Worm (Caenorhabditis elegans) whole organism, L3 larva: ENCODE results near the gene T28F12.1.

Source experiments
- R02D3.7 ChIP-seq: fragments of 150-350 bp; optimal IDR thresholded peaks from 2 replicates; lab custom pipeline; 2014; ENCODE audit warnings: missing biosample characterization, missing genetic modification characterization
- aly-2 ChIP-seq: fragments of 150-350 bp; optimal IDR thresholded peaks from 2 replicates; lab custom pipeline; 2014; ENCODE audit warnings: missing biosample characterization, missing genetic modification characterization
- ama-1 ChIP-seq: fragments of 150-350 bp; optimal IDR thresholded peaks from 2 replicates; lab custom pipeline; 2018
- ceh-16 ChIP-seq: sonication (generic microtip); optimal IDR thresholded peaks from 2 replicates; lab custom pipeline; 2017; ENCODE audit warnings: missing biosample characterization, missing genetic modification characterization
- ceh-28 ChIP-seq: fragments of 150-350 bp; optimal IDR thresholded peaks from 2 replicates; lab custom pipeline; 2014; ENCODE audit warnings: missing biosample characterization, missing genetic modification reagents, missing genetic modification characterization
- ceh-82 ChIP-seq: fragments of 150-350 bp; optimal IDR thresholded peaks from 2 replicates; lab custom pipeline; 2014; ENCODE audit warnings: missing biosample characterization, missing genetic modification characterization
- ceh-9 ChIP-seq: sonication (generic microtip); optimal IDR thresholded peaks from 2 replicates; lab custom pipeline; 2018; ENCODE audit warnings: missing biosample characterization, missing genetic modification characterization
- egl-27 ChIP-seq: sonication (generic microtip); optimal IDR thresholded peaks from 4 replicates; lab custom pipeline; 2017; ENCODE audit warnings: missing biosample characterization, missing genetic modification reagents, missing genetic modification characterization
- egl-5 ChIP-seq: fragments of 150-350 bp; optimal IDR thresholded peaks from 2 replicates; lab custom pipeline; 2017; ENCODE audit warnings: missing biosample characterization, missing genetic modification reagents, missing genetic modification characterization, inconsistent platforms
- elt-1 ChIP-seq: fragments of 150-350 bp; optimal IDR thresholded peaks from 2 replicates; lab custom pipeline; 2014; ENCODE audit warnings: missing biosample characterization, missing genetic modification characterization
- elt-2 ChIP-seq: sonication (generic microtip); optimal IDR thresholded peaks from 2 replicates; lab custom pipeline; 2016; ENCODE audit warnings: missing genetic modification reagents, mild to moderate bottlenecking, missing genetic modification characterization, missing compliant biosample characterization
- elt-3 ChIP-seq, 3 experiments: fragments of 150-350 bp in 1 of 3; sonication (generic microtip) in 2 of 3; optimal IDR thresholded peaks; 2 replicates in 2 of 3; 4 replicates in 1 of 3; lab custom pipeline; 2014 to 2017; ENCODE audit warnings: missing biosample characterization in 3 of 3, missing genetic modification characterization in 3 of 3
- eor-1 ChIP-seq, 2 experiments: fragments of 150-350 bp; optimal IDR thresholded peaks; 2 replicates each; lab custom pipeline; 2014 to 2018; ENCODE audit warnings: missing biosample characterization in 2 of 2, missing genetic modification characterization in 2 of 2
- fkh-10 ChIP-seq: sonication (generic microtip); optimal IDR thresholded peaks from 2 replicates; lab custom pipeline; 2017; ENCODE audit warnings: missing biosample characterization, missing genetic modification reagents, missing genetic modification characterization
- fkh-2 ChIP-seq: fragments of 150-350 bp; optimal IDR thresholded peaks from 2 replicates; lab custom pipeline; 2014; ENCODE audit warnings: missing biosample characterization, missing genetic modification reagents, missing genetic modification characterization
- fos-1 ChIP-seq: fragments of 150-350 bp; optimal IDR thresholded peaks from 2 replicates; lab custom pipeline; 2014; ENCODE audit warnings: missing biosample characterization, missing genetic modification characterization
- hmg-11 ChIP-seq: sonication (generic microtip); optimal IDR thresholded peaks from 2 replicates; lab custom pipeline; 2016; ENCODE audit warnings: missing genetic modification characterization, missing compliant biosample characterization
- jun-1 ChIP-seq: fragments of 150-350 bp; optimal IDR thresholded peaks from 2 replicates; lab custom pipeline; 2014; ENCODE audit warnings: missing biosample characterization, missing genetic modification reagents, missing genetic modification characterization
- lin-15B ChIP-seq: fragments of 150-350 bp; optimal IDR thresholded peaks from 2 replicates; lab custom pipeline; 2014; ENCODE audit warnings: missing biosample characterization, missing genetic modification characterization
- lin-39 ChIP-seq: fragments of 150-350 bp; optimal IDR thresholded peaks from 2 replicates; lab custom pipeline; 2018; ENCODE audit warnings: missing biosample characterization, missing genetic modification reagents, missing genetic modification characterization
- lsy-12 ChIP-seq: sonication (generic microtip); optimal IDR thresholded peaks from 2 replicates; lab custom pipeline; 2016; ENCODE audit warnings: mild to moderate bottlenecking, missing genetic modification characterization, missing compliant biosample characterization
- mdl-1 ChIP-seq: fragments of 150-350 bp; optimal IDR thresholded peaks from 2 replicates; lab custom pipeline; 2014; ENCODE audit warnings: missing biosample characterization, missing genetic modification characterization
- nfya-1 ChIP-seq: sonication (generic microtip); optimal IDR thresholded peaks from 2 replicates; lab custom pipeline; 2017; ENCODE audit warnings: missing genetic modification characterization, mild to moderate bottlenecking, missing compliant biosample characterization, antibody characterized with exemption, moderate library complexity; ENCODE audit not compliant: insufficient read depth
- nhr-11 ChIP-seq: fragments of 150-350 bp; optimal IDR thresholded peaks from 2 replicates; lab custom pipeline; 2014; ENCODE audit warnings: missing biosample characterization, missing genetic modification characterization
- nhr-12 ChIP-seq: fragments of 150-350 bp; optimal IDR thresholded peaks from 2 replicates; lab custom pipeline; 2014; ENCODE audit warnings: missing biosample characterization, missing genetic modification characterization
- nhr-237 ChIP-seq: fragments of 150-350 bp; optimal IDR thresholded peaks from 2 replicates; lab custom pipeline; 2014; ENCODE audit warnings: missing biosample characterization, missing genetic modification characterization
- nhr-25 ChIP-seq: sonication (generic microtip); optimal IDR thresholded peaks from 2 replicates; lab custom pipeline; 2017; ENCODE audit warnings: missing biosample characterization, missing genetic modification characterization
- nhr-28 ChIP-seq: fragments of 150-350 bp; optimal IDR thresholded peaks from 2 replicates; lab custom pipeline; 2014; ENCODE audit warnings: missing biosample characterization, missing genetic modification characterization
- nhr-67 ChIP-seq: fragments of 150-350 bp; optimal IDR thresholded peaks from 2 replicates; lab custom pipeline; 2014; ENCODE audit warnings: missing biosample characterization, missing genetic modification characterization
- nhr-76 ChIP-seq: fragments of 150-350 bp; sonication (generic microtip); optimal IDR thresholded peaks from 5 replicates; lab custom pipeline; 2014; ENCODE audit warnings: missing biosample characterization, missing genetic modification characterization
- nhr-77 ChIP-seq: fragments of 150-350 bp; optimal IDR thresholded peaks from 2 replicates; lab custom pipeline; 2014; ENCODE audit warnings: missing biosample characterization, missing genetic modification characterization
- pha-4 ChIP-seq: fragments of 150-350 bp; optimal IDR thresholded peaks from 2 replicates; lab custom pipeline; 2014; ENCODE audit warnings: missing biosample characterization, missing genetic modification reagents, missing genetic modification characterization
- pqm-1 ChIP-seq: fragments of 150-350 bp; optimal IDR thresholded peaks from 2 replicates; lab custom pipeline; 2017; ENCODE audit warnings: missing biosample characterization, missing genetic modification characterization, inconsistent platforms
- sea-2 ChIP-seq: fragments of 150-350 bp; sonication (generic microtip); optimal IDR thresholded peaks from 4 replicates; lab custom pipeline; 2014; ENCODE audit warnings: missing biosample characterization, missing genetic modification reagents, missing genetic modification characterization
- snpc-4 ChIP-seq: fragments of 150-350 bp; optimal IDR thresholded peaks from 2 replicates; lab custom pipeline; 2014; ENCODE audit warnings: missing biosample characterization, missing genetic modification characterization
- tbx-2 ChIP-seq: sonication (generic microtip); optimal IDR thresholded peaks from 2 replicates; lab custom pipeline; 2016; ENCODE audit warnings: mild to moderate bottlenecking, missing genetic modification characterization, missing compliant biosample characterization
- unc-39 ChIP-seq: sonication (generic microtip); optimal IDR thresholded peaks from 4 replicates; lab custom pipeline; 2017; ENCODE audit warnings: missing biosample characterization, missing genetic modification characterization
- unc-62 ChIP-seq: fragments of 150-350 bp; sonication (generic microtip); optimal IDR thresholded peaks from 4 replicates; lab custom pipeline; 2014; ENCODE audit warnings: missing biosample characterization, missing genetic modification reagents, missing genetic modification characterization
- zag-1 ChIP-seq: fragments of 150-350 bp; optimal IDR thresholded peaks from 2 replicates; lab custom pipeline; 2014; ENCODE audit warnings: missing biosample characterization, missing genetic modification characterization
- ztf-11 ChIP-seq: fragments of 150-350 bp; optimal IDR thresholded peaks from 2 replicates; lab custom pipeline; 2014; ENCODE audit warnings: missing biosample characterization, missing genetic modification characterization

The T28F12.1 gene

DNA sequence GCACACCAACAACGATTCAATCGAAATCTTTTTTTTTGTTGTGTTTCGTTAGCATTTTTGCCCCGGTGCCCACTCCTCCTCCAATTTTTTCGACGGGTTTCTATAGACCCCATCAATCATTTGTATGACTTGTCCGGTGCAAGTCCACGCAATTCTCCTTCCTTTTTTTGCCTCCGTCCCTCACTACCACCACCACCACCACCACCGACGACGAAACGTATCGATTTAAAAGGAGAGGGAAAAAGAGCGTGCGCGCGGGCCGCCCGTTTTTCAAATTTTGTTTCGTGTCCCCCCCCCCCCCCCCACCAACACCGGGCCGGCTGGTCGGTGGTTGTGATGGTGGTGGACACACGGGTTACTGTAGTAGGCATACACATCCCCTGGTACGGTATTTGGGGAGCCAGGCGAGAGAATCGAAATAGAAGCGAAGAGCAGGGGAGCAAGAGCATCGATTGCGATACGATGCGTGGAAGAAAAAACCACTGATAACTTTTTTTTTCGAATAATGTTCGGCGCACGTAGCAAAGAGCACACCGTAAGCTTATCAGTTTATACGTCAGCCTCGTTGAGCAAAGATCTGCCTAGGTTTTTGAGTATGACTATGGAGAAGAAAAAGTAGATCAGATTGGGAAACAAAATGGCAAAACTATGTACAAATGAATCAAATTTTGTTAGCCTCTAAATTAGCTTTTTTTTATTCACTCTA lies 17.6 kb upstream of the T28F12.1 start:
- TF ChIP-seq unc-62 (GFP tag; lab: Kevin White, UChicago): peak; percentile 93
- TF ChIP-seq unc-39 (tag; lab: Kevin White, UChicago): no peak
- TF ChIP-seq ceh-82 (tag; lab: Kevin White, UChicago): no peak
- TF ChIP-seq mdl-1 (tag; lab: Kevin White, UChicago): no peak
- TF ChIP-seq nhr-237 (tag; lab: Kevin White, UChicago): no peak
- peak; percentile 69 for TF ChIP-seq elt-2 (tag; lab: Kevin White, UChicago)
- TF ChIP-seq nhr-11 (tag; lab: Kevin White, UChicago): no peak
- TF ChIP-seq hmg-11 (tag; lab: Kevin White, UChicago): no peak
- TF ChIP-seq zag-1: no peak
- TF ChIP-seq fkh-10 (GFP tag; lab: Kevin White, UChicago): no peak
- peak; percentile 81 for TF ChIP-seq lin-39
- TF ChIP-seq elt-1 (tag; lab: Kevin White, UChicago): no peak
- TF ChIP-seq R02D3.7 (tag; lab: Kevin White, UChicago): no peak
- peak; percentile 16 for TF ChIP-seq nfya-1
- TF ChIP-seq ceh-28 (tag; lab: Kevin White, UChicago): no peak
- TF ChIP-seq egl-5 (tag; lab: Kevin White, UChicago): no peak
- no peak for TF ChIP-seq jun-1 (tag; lab: Kevin White, UChicago)
- TF ChIP-seq snpc-4 (tag; lab: Kevin White, UChicago): no peak
- no peak for TF ChIP-seq ceh-16 (tag; lab: Kevin White, UChicago)
- no peak for TF ChIP-seq aly-2 (tag; lab: Kevin White, UChicago)
- TF ChIP-seq ama-1 (lab: Kevin White, UChicago): no peak
- no peak for TF ChIP-seq nhr-28 (tag; lab: Kevin White, UChicago)
- TF ChIP-seq nhr-25 (tag; lab: Kevin White, UChicago): no peak
- no peak for TF ChIP-seq nhr-77 (tag; lab: Kevin White, UChicago)

ce11 chrV:4496104-4496586 lies 16.7 kb upstream of the T28F12.1 start:
- TF ChIP-seq elt-2 (tag; lab: Kevin White, UChicago): peak; percentile 41
- no peak for TF ChIP-seq nhr-25 (tag; lab: Kevin White, UChicago)
- TF ChIP-seq ama-1 (lab: Kevin White, UChicago): no peak
- TF ChIP-seq sea-2 (GFP tag; lab: Kevin White, UChicago): no peak
- TF ChIP-seq elt-3 (tag; optimal IDR thresholded peaks at IDR 0.05; lab: Kevin White, UChicago): no peak
- TF ChIP-seq nhr-12 (tag; lab: Kevin White, UChicago): no peak
- TF ChIP-seq aly-2 (tag; lab: Kevin White, UChicago): no peak

ce11 chrV:4497161-4497560 lies 15.7 kb upstream of the T28F12.1 start, which contains the start of gene unc-62:
Gene unc-62 (plus strand): TSS chrV:4497461.
- TF ChIP-seq lin-39 (peak; percentile 57), sea-2 (GFP tag; lab: Kevin White, UChicago) (no peak), fkh-10 (GFP tag; lab: Kevin White, UChicago) (no peak), nhr-11 (tag; lab: Kevin White, UChicago) (no peak)

ce11 chrV:4499156-4499808 lies 13.6 kb upstream of the T28F12.1 start:
- TF ChIP-seq ceh-82 (tag; lab: Kevin White, UChicago) (no peak), elt-2 (tag; lab: Kevin White, UChicago) (no peak), pqm-1 (tag; lab: Kevin White, UChicago) (no peak), R02D3.7 (tag; lab: Kevin White, UChicago) (no peak), hmg-11 (tag; lab: Kevin White, UChicago) (peak; percentile 55), eor-1 (tag; optimal IDR thresholded peaks at IDR 0.05; lab: Kevin White, UChicago) (no peak), fkh-10 (GFP tag; lab: Kevin White, UChicago) (no peak), fkh-2 (no peak), jun-1 (tag; lab: Kevin White, UChicago) (no peak), ama-1 (lab: Kevin White, UChicago) (no peak), sea-2 (GFP tag; lab: Kevin White, UChicago) (no peak), unc-39 (tag; lab: Kevin White, UChicago) (no peak), pha-4 (tag; lab: Kevin White, UChicago) (no peak), lin-15B (tag; lab: Kevin White, UChicago) (no peak), ceh-9 (no peak), nhr-25 (tag; lab: Kevin White, UChicago) (no peak), tbx-2 (tag; lab: Kevin White, UChicago) (no peak), unc-62 (GFP tag; lab: Kevin White, UChicago) (peak; percentile 99), egl-27 (tag; lab: Kevin White, UChicago) (no peak), elt-1 (tag; lab: Kevin White, UChicago) (peak; percentile 12), nhr-237 (tag; lab: Kevin White, UChicago) (no peak), lsy-12 (tag; lab: Kevin White, UChicago) (no peak), nhr-12 (tag; lab: Kevin White, UChicago) (no peak), zag-1 (no peak), ztf-11 (tag; lab: Kevin White, UChicago) (no peak), nhr-76 (tag; lab: Kevin White, UChicago) (no peak), lin-39 (peak; percentile 89), nhr-11 (tag; lab: Kevin White, UChicago) (no peak), nfya-1 (peak; percentile 100), fos-1 (tag; lab: Kevin White, UChicago) (no peak), ceh-16 (tag; lab: Kevin White, UChicago) (no peak), nhr-67 (tag; lab: Kevin White, UChicago) (no peak), ceh-28 (tag; lab: Kevin White, UChicago) (no peak), aly-2 (tag; lab: Kevin White, UChicago) (no peak), nhr-77 (tag; lab: Kevin White, UChicago) (no peak)
